Worm (Caenorhabditis elegans) whole organism, early embryonic: ENCODE measurements around the gene bath-3.
"Not testable (repeated sequence)": the region's sequence is repeated elsewhere in the genome, so short reads cannot be mapped to it uniquely, and the experiment has no call there.

Source experiments
- ama-1 ChIP-seq: fragments of 150-350 bp; optimal IDR thresholded peaks from 2 replicates; lab custom pipeline; 2014
- ceh-36 ChIP-seq: sonication (generic microtip); optimal IDR thresholded peaks from 2 replicates; lab custom pipeline; 2016; ENCODE audit warnings: missing genetic modification characterization, inconsistent platforms, missing compliant biosample characterization
- ets-7 ChIP-seq: sonication (generic microtip); optimal IDR thresholded peaks from 2 replicates; lab custom pipeline; 2016; ENCODE audit warnings: missing genotype, missing genetic modification characterization, missing compliant biosample characterization
- tbx-11 ChIP-seq: fragments of 200-800 bp; sonication (Bioruptor generic); IDR thresholded peaks from 2 replicates; pipeline ENCODE4 v1.3.6; 2022; ENCODE audit warnings: missing genetic modification characterization, missing compliant biosample characterization

DNA sequence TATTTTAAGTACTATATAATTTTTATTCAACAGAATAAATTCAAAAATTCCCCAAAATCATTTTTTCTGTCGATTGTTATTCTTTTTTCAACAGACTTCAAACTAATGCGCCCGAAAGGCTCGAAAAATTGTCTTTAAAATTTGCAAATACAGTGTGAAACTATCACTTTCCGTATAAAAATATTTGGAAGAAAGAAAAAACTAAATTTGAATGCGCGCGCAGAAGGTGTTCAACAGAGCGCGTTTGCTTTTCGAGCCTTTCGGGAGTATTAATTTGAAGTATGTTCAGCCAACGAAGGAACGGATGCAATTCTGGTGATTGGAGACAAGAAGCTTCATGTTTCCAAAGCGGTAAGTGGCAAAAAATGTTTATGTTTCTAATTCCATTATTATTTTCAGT lies 2.0 kb upstream of the bath-3 start, which contains the start of gene btb-4:
- TF ChIP-seq ceh-36; ets-7 (tag; lab: Kevin White, UChicago); tbx-11 (GFP tag; lab: Robert Waterston, UW); ama-1 (lab: Kevin White, UChicago): not testable (repeated sequence)
